Worm (Caenorhabditis elegans): ENCODE results near the gene gst-6.
A peak's percentile ranks its signal among the peaks of the same experiment; 100 is the strongest.

Gene gst-6

DNA sequence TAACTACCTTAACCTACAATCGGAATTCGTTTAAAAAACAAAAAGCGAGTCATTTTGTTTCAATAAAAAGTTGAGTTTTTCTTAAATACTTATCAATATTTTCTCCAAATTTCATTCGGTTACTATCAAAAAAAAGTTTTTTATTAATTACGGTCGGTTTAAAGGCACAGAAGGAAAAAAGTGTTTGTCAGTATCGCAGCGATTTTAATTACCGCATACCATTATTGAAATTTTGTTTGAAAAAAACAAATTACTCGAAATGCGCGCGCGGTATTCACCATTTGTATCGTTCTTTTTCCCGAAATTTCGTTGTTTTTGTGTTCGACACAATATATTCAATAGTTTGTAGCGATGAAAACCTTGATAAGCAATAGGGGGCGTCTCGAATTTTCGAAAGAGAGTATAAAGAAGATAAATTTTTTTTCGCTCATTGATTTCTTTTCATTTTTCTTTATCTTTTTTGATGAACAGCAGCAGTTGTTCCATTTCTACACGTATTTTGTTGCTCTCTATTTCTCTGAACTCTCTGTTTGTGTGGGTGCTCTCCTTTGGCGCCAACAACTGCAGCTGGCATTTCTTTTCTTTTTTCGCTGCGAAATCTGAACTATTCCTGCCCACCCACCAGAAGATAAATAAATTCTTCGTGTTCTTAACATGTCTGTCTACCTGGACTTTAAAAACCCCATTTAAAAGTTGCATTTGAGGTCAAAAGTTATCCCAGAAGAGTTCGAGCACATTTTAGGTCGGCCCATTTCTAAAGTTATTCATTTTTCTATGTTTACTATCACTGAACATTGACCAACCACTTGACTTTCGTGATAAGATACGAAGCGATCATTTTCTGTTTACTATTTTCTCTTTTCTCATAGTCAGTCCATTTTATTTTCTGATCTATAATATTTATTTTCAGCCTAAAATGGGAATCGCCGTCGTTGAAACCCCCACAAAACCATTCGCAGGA is 9.1 kb downstream of the gst-6 start, which contains the start of gene pgm-1:
Gene pgm-1 (plus strand): TSS at position 911 of the 961 bp plus-strand sequence.
- TF ChIP-seq lin-35 (GFP tag; optimal IDR thresholded peaks at IDR 0.05) (peak in 1 of 2 experiments; percentile 35), nhr-11 (tag; optimal IDR thresholded peaks at IDR 0.05) (no peak), lin-15B (tag; optimal IDR thresholded peaks at IDR 0.05) (no peak), nhr-28 (tag; optimal IDR thresholded peaks at IDR 0.05) (no peak), nhr-47 (tag; optimal IDR thresholded peaks at IDR 0.05) (no peak), nhr-12 (tag; optimal IDR thresholded peaks at IDR 0.05) (no peak), mab-9 (GFP tag; IDR thresholded peaks at IDR 0.05) (no peak), elt-3 (tag; optimal IDR thresholded peaks at IDR 0.05) (peak in 1 of 6 experiments; percentile 46), lin-39 (tag; optimal IDR thresholded peaks at IDR 0.05) (peak; percentile 9), lsy-2 (tag; optimal IDR thresholded peaks at IDR 0.05) (peak; percentile 7 to 51), C16A3.4 (tag; optimal IDR thresholded peaks at IDR 0.05) (peak; percentile 7), egl-27 (tag; optimal IDR thresholded peaks at IDR 0.05) (no peak), xbp-1 (tag; optimal IDR thresholded peaks at IDR 0.05) (no peak), nhr-71 (tag; optimal IDR thresholded peaks at IDR 0.05) (peak; percentile 70), skn-1 (tag; optimal IDR thresholded peaks at IDR 0.05) (no peak), nhr-237 (tag; optimal IDR thresholded peaks at IDR 0.05) (no peak), sox-4 (tag; optimal IDR thresholded peaks at IDR 0.05) (no peak), hpl-2 (GFP tag; optimal IDR thresholded peaks at IDR 0.05) (no peak), pax-3 (tag; optimal IDR thresholded peaks at IDR 0.05) (no peak), dpl-1 (GFP tag; optimal IDR thresholded peaks at IDR 0.05) (peak in 2 of 3 experiments; percentile 16 to 38), efl-1 (optimal IDR thresholded peaks at IDR 0.05) (peak; percentile 26 to 35), efl-1 (GFP tag; optimal IDR thresholded peaks at IDR 0.05 in 1 of 2) (no peak), hlh-4 (tag; optimal IDR thresholded peaks at IDR 0.05) (no peak), sptf-1 (tag; optimal IDR thresholded peaks at IDR 0.05) (no peak), hlh-17 (GFP tag; optimal IDR thresholded peaks at IDR 0.05; ENCODE audit: borderline replicate concordance) (no peak), pag-3 (tag; optimal IDR thresholded peaks at IDR 0.05; ENCODE audit: borderline replicate concordance, insufficient read depth) (peak; percentile 41), unc-62 (GFP tag; optimal IDR thresholded peaks at IDR 0.05) (no peak), ceh-8 (GFP tag; optimal IDR thresholded peaks at IDR 0.05) (no peak), fkh-8 (tag; optimal IDR thresholded peaks at IDR 0.05) (no peak), lir-3 (tag; optimal IDR thresholded peaks at IDR 0.05; ENCODE audit: poor library complexity) (no peak), ets-5 (GFP tag; IDR thresholded peaks at IDR 0.05) (no peak), snu-23 (GFP tag; optimal IDR thresholded peaks at IDR 0.05) (peak; percentile 45), swsn-7 (tag; optimal IDR thresholded peaks at IDR 0.05) (peak; percentile 7), unc-30 (tag; optimal IDR thresholded peaks at IDR 0.05) (no peak), lin-14 (GFP tag; optimal IDR thresholded peaks at IDR 0.05) (peak; percentile 90), nhr-19 (GFP tag; conservative IDR thresholded peaks at IDR 0.05) (peak; percentile 26; the same call in 1 of the 2 replicates), blmp-1 (tag; optimal IDR thresholded peaks at IDR 0.05) (peak; percentile 25), zag-1 (tag; optimal IDR thresholded peaks at IDR 0.05) (no peak), fkh-10 (GFP tag; optimal IDR thresholded peaks at IDR 0.05) (no peak), rnt-1 (tag; optimal IDR thresholded peaks at IDR 0.05) (peak; percentile 58), ama-1 (optimal IDR thresholded peaks at IDR 0.05) (no peak), ztf-4 (tag; optimal IDR thresholded peaks at IDR 0.05) (no peak), fkh-4 (tag; optimal IDR thresholded peaks at IDR 0.05; ENCODE audit: borderline replicate concordance) (no peak), elt-2 (tag; optimal IDR thresholded peaks at IDR 0.05) (peak; percentile 45), tbx-2 (tag; optimal IDR thresholded peaks at IDR 0.05) (no peak), lin-13 (GFP tag; optimal IDR thresholded peaks at IDR 0.05) (no peak), ceh-90 (tag; optimal IDR thresholded peaks at IDR 0.05) (no peak), nhr-85 (tag) (peak; percentile 6), efl-3 (GFP tag; optimal IDR thresholded peaks at IDR 0.05) (no peak), nhr-20 (tag; optimal IDR thresholded peaks at IDR 0.05) (peak; percentile 42), mep-1 (tag; optimal IDR thresholded peaks at IDR 0.05) (peak; percentile 27)
